Fruit fly (Drosophila melanogaster) whole organism, wandering third instar larva: ENCODE results near the gene CG31068.

Experiments used
- CG9705 ChIP-seq: fragments of 200-800 bp; sonication (Bioruptor generic); optimal IDR thresholded peaks from 2 replicates; lab custom pipeline; 2018; ENCODE audit warnings: missing biosample characterization, mild to moderate bottlenecking, missing genetic modification characterization
- CrebA ChIP-seq: fragments of 200-800 bp; sonication (Bioruptor generic); optimal IDR thresholded peaks from 2 replicates; lab custom pipeline; 2016; ENCODE audit warnings: missing biosample characterization, mild to moderate bottlenecking, missing genetic modification characterization, borderline replicate concordance
- Dfd ChIP-seq: fragments of >200 bp; optimal IDR thresholded peaks from 2 replicates; lab custom pipeline; 2017; ENCODE audit warnings: missing biosample characterization, missing genetic modification characterization
- GATAd ChIP-seq: sonication (Bioruptor generic); optimal IDR thresholded peaks from 2 replicates; lab custom pipeline; 2016; ENCODE audit warnings: missing biosample characterization, missing genetic modification characterization
- HLH106 ChIP-seq: fragments of 200-800 bp; optimal IDR thresholded peaks from 3 replicates; lab custom pipeline; 2019; ENCODE audit warnings: missing biosample characterization, mild to moderate bottlenecking, missing genetic modification characterization, moderate library complexity
- Hnf4 ChIP-seq: fragments of 200-800 bp; sonication (Bioruptor generic); optimal IDR thresholded peaks from 2 replicates; lab custom pipeline; 2016; ENCODE audit warnings: missing biosample characterization, mild to moderate bottlenecking, missing genetic modification characterization
- Jra ChIP-seq: sonication (Bioruptor generic); optimal IDR thresholded peaks from 2 replicates; lab custom pipeline; 2016; ENCODE audit warnings: missing biosample characterization, missing genetic modification characterization
- Mio ChIP-seq: sonication (Bioruptor generic); optimal IDR thresholded peaks from 2 replicates; lab custom pipeline; 2016; ENCODE audit warnings: missing biosample characterization, missing genetic modification characterization
- Myc ChIP-seq: fragments of >200 bp; optimal IDR thresholded peaks from 2 replicates; lab custom pipeline; 2017
- OdsH ChIP-seq: fragments of 200-800 bp; sonication (Bioruptor generic); optimal IDR thresholded peaks from 2 replicates; lab custom pipeline; 2016; ENCODE audit warnings: missing biosample characterization, mild to moderate bottlenecking, missing genetic modification characterization
- Rel ChIP-seq, 2 experiments: fragments of 200-800 bp; sonication (Bioruptor generic) in 1 of 2; optimal IDR thresholded peaks; 2 replicates in 1 of 2; 3 replicates in 1 of 2; lab custom pipeline; 2016 to 2019; ENCODE audit warnings: mild to moderate bottlenecking in 2 of 2, missing biosample characterization in 2 of 2, missing genetic modification characterization in 2 of 2, moderate library complexity in 1 of 2
- Sp1 ChIP-seq: fragments of 200-800 bp; sonication (Bioruptor generic); optimal IDR thresholded peaks from 3 replicates; lab custom pipeline; 2019; ENCODE audit warnings: missing biosample characterization, mild to moderate bottlenecking, missing genetic modification characterization, moderate library complexity
- Vsx2 ChIP-seq: fragments of 200-300, 225-300 bp; sonication (Bioruptor generic); optimal IDR thresholded peaks from 2 replicates; lab custom pipeline; 2018; ENCODE audit warnings: missing biosample characterization, missing genetic modification characterization; ENCODE audit not compliant: partially characterized antibody
- br ChIP-seq: fragments of 200-800 bp; sonication (Bioruptor generic); optimal IDR thresholded peaks from 2 replicates; lab custom pipeline; 2016; ENCODE audit warnings: missing biosample characterization, missing genetic modification characterization
- brk ChIP-seq: fragments of 200-800 bp; sonication (Bioruptor generic); optimal IDR thresholded peaks from 2 replicates; lab custom pipeline; 2016; ENCODE audit warnings: missing biosample characterization, mild to moderate bottlenecking, missing genetic modification characterization
- dmrt93B ChIP-seq: fragments of 200-800 bp; sonication (Bioruptor generic); optimal IDR thresholded peaks from 2 replicates; lab custom pipeline; 2018; ENCODE audit warnings: missing biosample characterization, mild to moderate bottlenecking, missing genetic modification characterization
- ey ChIP-seq: fragments of 200-800 bp; sonication (Bioruptor generic); optimal IDR thresholded peaks from 2 replicates; lab custom pipeline; 2016; ENCODE audit warnings: missing biosample characterization, missing genetic modification characterization
- foxo ChIP-seq, 2 experiments: fragments of 200-800 bp; sonication (Bioruptor generic); optimal IDR thresholded peaks; 2 replicates in 1 of 2; 3 replicates in 1 of 2; lab custom pipeline; 2016 to 2017; ENCODE audit warnings: missing biosample characterization in 2 of 2, missing genetic modification characterization in 2 of 2
- fru ChIP-seq: fragments of 200-800 bp; sonication (Bioruptor generic); optimal IDR thresholded peaks from 3 replicates; lab custom pipeline; 2016; ENCODE audit warnings: missing biosample characterization, mild to moderate bottlenecking, missing genetic modification characterization
- h ChIP-seq: fragments of 200-800 bp; sonication (Bioruptor generic); optimal IDR thresholded peaks from 3 replicates; lab custom pipeline; 2016; ENCODE audit warnings: missing biosample characterization, mild to moderate bottlenecking, missing genetic modification characterization
- jim ChIP-seq: fragments of 175-275, 200-325 bp; sonication (Bioruptor generic); optimal IDR thresholded peaks from 2 replicates; lab custom pipeline; 2016; ENCODE audit warnings: missing biosample characterization, mild to moderate bottlenecking, missing genetic modification characterization
- pan ChIP-seq: fragments of >200 bp; optimal IDR thresholded peaks from 2 replicates; lab custom pipeline; 2017
- psq ChIP-seq: fragments of 200-800 bp; sonication (Bioruptor generic); optimal IDR thresholded peaks from 3 replicates; lab custom pipeline; 2017; ENCODE audit warnings: missing biosample characterization, mild to moderate bottlenecking, missing genetic modification characterization, moderate library complexity
- rgr ChIP-seq: fragments of 200-800 bp; sonication (Bioruptor generic); optimal IDR thresholded peaks from 3 replicates; lab custom pipeline; 2016; ENCODE audit warnings: missing biosample characterization, mild to moderate bottlenecking, missing genetic modification characterization
- sage ChIP-seq: fragments of 200-800 bp; sonication (Bioruptor generic); optimal IDR thresholded peaks from 2 replicates; lab custom pipeline; 2016; ENCODE audit warnings: missing biosample characterization, mild to moderate bottlenecking, missing genetic modification characterization
- sv ChIP-seq: fragments of 200-800 bp; sonication (Bioruptor generic); optimal IDR thresholded peaks from 3 replicates; lab custom pipeline; 2016; ENCODE audit warnings: missing biosample characterization, missing genetic modification characterization
- tai ChIP-seq: sonication (Bioruptor generic); optimal IDR thresholded peaks from 2 replicates; lab custom pipeline; 2016; ENCODE audit warnings: missing biosample characterization, missing genetic modification characterization
- usp ChIP-seq: fragments of >200 bp; optimal IDR thresholded peaks from 2 replicates; lab custom pipeline; 2017; ENCODE audit warnings: missing biosample characterization, missing genetic modification characterization
- woc ChIP-seq: sonication (Bioruptor generic); optimal IDR thresholded peaks from 2 replicates; lab custom pipeline; 2016; ENCODE audit warnings: missing biosample characterization, mild to moderate bottlenecking, missing genetic modification characterization

Gene CG31068

dm6 chr3R:27209561-27210275 lies 23.8 kb upstream of the CG31068 start:
- TF ChIP-seq fru (GFP tag; lab: Kevin White, UChicago) (no peak), sv (GFP tag; lab: Kevin White, UChicago) (no peak)

DNA sequence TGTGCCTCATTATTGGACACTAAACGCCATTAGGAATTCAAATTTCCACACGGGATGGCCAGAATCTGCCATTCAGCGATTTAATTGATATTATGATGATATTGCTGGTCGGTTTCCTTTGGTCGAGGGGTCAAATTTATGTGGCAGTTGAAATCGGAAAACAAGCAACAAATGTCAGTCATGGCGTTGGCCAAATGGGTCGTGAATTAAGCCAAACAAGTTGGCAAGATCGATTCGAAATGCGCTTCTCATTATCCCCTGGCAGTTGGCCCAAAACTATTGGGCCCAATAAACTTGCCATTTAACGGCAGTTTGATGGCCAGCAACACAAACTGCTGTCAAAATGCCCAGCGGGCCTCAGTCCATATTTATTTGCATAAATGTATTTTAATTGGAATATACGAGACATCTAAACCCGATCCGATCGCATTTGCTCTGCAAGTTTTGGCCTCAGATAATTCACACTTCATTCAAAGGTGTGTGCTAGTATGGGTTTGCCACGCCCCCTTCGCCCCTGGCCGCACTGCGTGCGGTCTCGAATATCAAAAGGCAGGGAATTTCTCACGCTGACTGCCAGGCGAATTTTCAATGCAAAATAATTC lies 20.4 kb upstream of the CG31068 start:
- no peak for TF ChIP-seq jim

dm6 chr3R:27214949-27215348 lies 18.5 kb upstream of the CG31068 start:
- no peak for TF ChIP-seq Jra
- TF ChIP-seq dmrt93B (GFP tag; lab: Kevin White, UChicago): peak; percentile 6
- peak; percentile 0 for TF ChIP-seq h (GFP tag; lab: Kevin White, UChicago)
- TF ChIP-seq CrebA (GFP tag; lab: Kevin White, UChicago): no peak
- TF ChIP-seq Dfd (GFP tag; lab: Kevin White, UChicago): no peak
- peak; percentile 47 for TF ChIP-seq woc (GFP tag; lab: Kevin White, UChicago)
- no peak for TF ChIP-seq fru (GFP tag; lab: Kevin White, UChicago)

dm6 chr3R:27217465-27218059 lies 15.9 kb upstream of the CG31068 start:
- TF ChIP-seq Sp1 (GFP tag; lab: Kevin White, UChicago): peak; percentile 72
- TF ChIP-seq sage: peak; percentile 25
- no peak for TF ChIP-seq CrebA (GFP tag; lab: Kevin White, UChicago)
- peak; percentile 76 for TF ChIP-seq fru (GFP tag; lab: Kevin White, UChicago)
- TF ChIP-seq ey (GFP tag; lab: Kevin White, UChicago): peak; percentile 66
- TF ChIP-seq jim: no peak
- peak; percentile 67 for TF ChIP-seq brk (GFP tag; lab: Kevin White, UChicago)
- peak; percentile 64 for TF ChIP-seq HLH106 (tag; lab: Kevin White, UChicago)
- TF ChIP-seq woc (GFP tag; lab: Kevin White, UChicago): peak; percentile 96
- TF ChIP-seq CG9705 (GFP tag; lab: Kevin White, UChicago): no peak
- TF ChIP-seq Hnf4 (GFP tag; lab: Kevin White, UChicago): peak; percentile 36
- no peak for TF ChIP-seq usp (GFP tag; lab: Kevin White, UChicago)
- TF ChIP-seq pan: no peak
- peak; percentile 59 for TF ChIP-seq rgr (GFP tag; lab: Kevin White, UChicago)
- peak; percentile 35 for TF ChIP-seq dmrt93B (GFP tag; lab: Kevin White, UChicago)
- peak; percentile 46 for TF ChIP-seq br
- TF ChIP-seq Vsx2: no peak
- TF ChIP-seq Dfd (GFP tag; lab: Kevin White, UChicago): no peak
- TF ChIP-seq Mio (GFP tag; lab: Kevin White, UChicago): no peak
- peak; percentile 29 for TF ChIP-seq Rel (GFP tag; optimal IDR thresholded peaks at IDR 0.05; lab: Kevin White, UChicago)
- no peak for TF ChIP-seq Rel (tag; optimal IDR thresholded peaks at IDR 0.05; lab: Kevin White, UChicago)
- TF ChIP-seq psq (GFP tag; lab: Kevin White, UChicago): peak; percentile 69
- TF ChIP-seq foxo (GFP tag; optimal IDR thresholded peaks at IDR 0.05; lab: Kevin White, UChicago): peak in 1 of 2 experiments; percentile 67
- TF ChIP-seq h (GFP tag; lab: Kevin White, UChicago): peak; percentile 76
- TF ChIP-seq Jra: peak; percentile 32
- peak; percentile 75 for TF ChIP-seq OdsH (GFP tag; lab: Kevin White, UChicago)
- TF ChIP-seq, all 38 proteins: peak for 17

dm6 chr3R:27218288-27218687 lies 15.2 kb upstream of the CG31068 start:
- TF ChIP-seq GATAd (GFP tag; lab: Kevin White, UChicago) (no peak), woc (GFP tag; lab: Kevin White, UChicago) (no peak), fru (GFP tag; lab: Kevin White, UChicago) (no peak), OdsH (GFP tag; lab: Kevin White, UChicago) (no peak), sv (GFP tag; lab: Kevin White, UChicago) (no peak), tai (GFP tag; lab: Kevin White, UChicago) (no peak), dmrt93B (GFP tag; lab: Kevin White, UChicago) (no peak), Rel (GFP tag; optimal IDR thresholded peaks at IDR 0.05; lab: Kevin White, UChicago) (no peak), Rel (tag; optimal IDR thresholded peaks at IDR 0.05; lab: Kevin White, UChicago) (no peak), Myc (lab: Kevin White, UChicago) (no peak), Vsx2 (no peak), brk (GFP tag; lab: Kevin White, UChicago) (no peak), usp (GFP tag; lab: Kevin White, UChicago) (no peak)
- TF ChIP-seq, all 38 proteins: peak for 0
